Fruit fly (Drosophila melanogaster) whole organism, pupa: ENCODE data around the gene jagn.

Experiments used
- CG10348 ChIP-seq: fragments of 200-800 bp; sonication (Bioruptor generic); IDR thresholded peaks from 2 replicates; pipeline ENCODE4 v1.3.6; 2022; ENCODE audit warnings: missing biosample characterization, missing genetic modification characterization
- CG12605 ChIP-seq: fragments of 200-800 bp; sonication (Bioruptor generic); IDR thresholded peaks from 2 replicates; pipeline ENCODE4 v1.3.6; 2022; ENCODE audit warnings: missing biosample characterization, missing genetic modification characterization
- CG13204 ChIP-seq: fragments of 200-800 bp; sonication (Bioruptor generic); optimal IDR thresholded peaks from 2 replicates; lab custom pipeline; 2018; ENCODE audit warnings: missing biosample characterization, mild to moderate bottlenecking, missing genetic modification characterization, moderate library complexity
- CG14655 ChIP-seq: fragments of 200-800 bp; sonication (Bioruptor generic); optimal IDR thresholded peaks from 3 replicates; lab custom pipeline; 2017; ENCODE audit warnings: mild to moderate bottlenecking, missing biosample characterization, missing genetic modification reagents, missing genetic modification characterization
- CG15710 ChIP-seq: fragments of 200-800 bp; sonication (Bioruptor generic); optimal IDR thresholded peaks from 2 replicates; lab custom pipeline; 2018; ENCODE audit warnings: missing biosample characterization, mild to moderate bottlenecking, missing genetic modification characterization, moderate library complexity
- CG17806 ChIP-seq: fragments of 200-800 bp; sonication (Bioruptor generic); optimal IDR thresholded peaks from 2 replicates; lab custom pipeline; 2018; ENCODE audit warnings: missing biosample characterization, mild to moderate bottlenecking, missing genetic modification characterization, moderate library complexity
- CG32121 ChIP-seq: fragments of 200-800 bp; sonication (Bioruptor generic); IDR thresholded peaks from 2 replicates; pipeline ENCODE4 v1.3.6; 2022; ENCODE audit warnings: missing biosample characterization, missing genetic modification characterization
- CG34367 ChIP-seq: fragments of 200-800 bp; sonication (Bioruptor generic); optimal IDR thresholded peaks from 2 replicates; lab custom pipeline; 2018; ENCODE audit warnings: missing biosample characterization, mild to moderate bottlenecking, missing genetic modification characterization
- CG4496 ChIP-seq: fragments of 200-800 bp; sonication (Bioruptor generic); IDR thresholded peaks from 3 replicates; pipeline ENCODE4 v1.3.6; 2022; ENCODE audit warnings: missing biosample characterization, missing genetic modification characterization
- CG8159 ChIP-seq: fragments of 200-800 bp; sonication (Bioruptor generic); optimal IDR thresholded peaks from 3 replicates; lab custom pipeline; 2018; ENCODE audit warnings: missing biosample characterization, mild to moderate bottlenecking, missing genetic modification characterization, moderate library complexity
- CG8301 ChIP-seq: fragments of 200-800 bp; sonication (Bioruptor generic); optimal IDR thresholded peaks from 2 replicates; lab custom pipeline; 2018; ENCODE audit warnings: missing biosample characterization, mild to moderate bottlenecking, missing genetic modification characterization
- CG9948 ChIP-seq: fragments of 200-800 bp; sonication (Bioruptor generic); optimal IDR thresholded peaks from 2 replicates; lab custom pipeline; 2018; ENCODE audit warnings: missing biosample characterization, mild to moderate bottlenecking, missing genetic modification characterization, moderate library complexity
- D1 ChIP-seq: fragments of 200-800 bp; sonication (Bioruptor generic); optimal IDR thresholded peaks from 2 replicates; lab custom pipeline; 2018; ENCODE audit warnings: missing biosample characterization, mild to moderate bottlenecking, missing genetic modification characterization, moderate library complexity
- EcR ChIP-seq: fragments of 200-800 bp; sonication (Bioruptor generic); optimal IDR thresholded peaks from 3 replicates; lab custom pipeline; 2019; ENCODE audit warnings: missing biosample characterization, missing genetic modification characterization, mild to moderate bottlenecking, moderate library complexity, missing genetic modification reagents
- Ets98B ChIP-seq: fragments of 200-800 bp; sonication (Bioruptor generic); IDR thresholded peaks from 2 replicates; pipeline ENCODE4 v1.3.6; 2022; ENCODE audit warnings: missing biosample characterization, missing genetic modification characterization
- Pif1A ChIP-seq: fragments of 200-800 bp; sonication (Bioruptor generic); optimal IDR thresholded peaks from 3 replicates; lab custom pipeline; 2016; ENCODE audit warnings: missing biosample characterization, missing genetic modification characterization
- Pif1B ChIP-seq: fragments of 200-800 bp; sonication (Bioruptor generic); optimal IDR thresholded peaks from 3 replicates; lab custom pipeline; 2016; ENCODE audit warnings: missing biosample characterization, missing genetic modification characterization
- Snoo ChIP-seq: fragments of 200-800 bp; sonication (Bioruptor generic); optimal IDR thresholded peaks from 3 replicates; lab custom pipeline; 2017; ENCODE audit warnings: missing biosample characterization, mild to moderate bottlenecking, missing genetic modification characterization, inconsistent platforms
- fd96Ca ChIP-seq: fragments of 200-800 bp; sonication (Bioruptor generic); IDR thresholded peaks from 3 replicates; pipeline ENCODE4 v1.3.6; 2022; ENCODE audit warnings: missing biosample characterization, missing genetic modification characterization
- gl ChIP-seq: fragments of 200-800 bp; sonication (Bioruptor generic); optimal IDR thresholded peaks from 2 replicates; lab custom pipeline; 2018; ENCODE audit warnings: missing biosample characterization, mild to moderate bottlenecking, missing genetic modification characterization
- rn ChIP-seq: fragments of 200-800 bp; sonication (Bioruptor generic); IDR thresholded peaks from 2 replicates; pipeline ENCODE4 v1.3.6; 2022; ENCODE audit warnings: missing biosample characterization, missing genetic modification characterization

Gene jagn

DNA sequence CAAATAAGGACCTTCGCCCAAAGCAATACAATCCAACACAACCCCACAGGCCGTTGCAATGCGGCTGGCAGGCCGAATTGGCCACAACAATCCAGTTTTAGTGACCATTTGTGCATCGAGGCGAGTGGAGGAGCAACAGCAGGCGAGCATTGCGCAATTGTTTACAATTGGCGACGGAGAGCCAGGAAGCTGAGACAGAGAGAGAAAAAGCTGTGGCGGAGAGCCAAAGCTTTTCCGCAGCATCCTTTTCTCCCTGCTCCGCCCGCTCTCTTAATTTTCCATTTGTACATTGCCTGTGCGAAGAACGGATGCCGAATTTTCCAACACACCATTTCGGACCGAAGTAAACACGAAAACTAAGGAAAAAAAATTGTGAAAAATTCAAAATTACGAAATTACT lies 2.3 kb downstream of the jagn start, which contains the start of gene kat-60L1:
TSS of gene kat-60L1 (plus strand) at position 301 of the 400 bp plus-strand sequence.
- TF ChIP-seq CG15710 (tag; lab: Kevin White, UChicago) = no peak
- TF ChIP-seq CG8159 = no peak
- no peak for TF ChIP-seq CG32121 (GFP tag; lab: Robert Waterston, UW)
- no peak for TF ChIP-seq CG4496 (GFP tag; lab: Robert Waterston, UW)
- TF ChIP-seq CG9948 = no peak
- no peak for TF ChIP-seq CG34367 (tag; lab: Kevin White, UChicago)
- no peak for TF ChIP-seq fd96Ca (GFP tag; lab: Robert Waterston, UW)
- TF ChIP-seq Ets98B (GFP tag; lab: Robert Waterston, UW) = no peak
- no peak for TF ChIP-seq CG8301 (tag; lab: Kevin White, UChicago)
- no peak for TF ChIP-seq gl (tag; lab: Kevin White, UChicago)
- TF ChIP-seq CG10348 (GFP tag; lab: Robert Waterston, UW) = no peak
- TF ChIP-seq CG17806 (tag; lab: Kevin White, UChicago) = no peak
- no peak for TF ChIP-seq Snoo (tag; lab: Kevin White, UChicago)
- TF ChIP-seq CG12605 (GFP tag; lab: Robert Waterston, UW) = no peak

- TF ChIP-seq CG12605 (GFP tag; lab: Robert Waterston, UW) (no peak), CG34367 (tag; lab: Kevin White, UChicago) (peak; percentile 49), CG32121 (GFP tag; lab: Robert Waterston, UW) (no peak), D1 (tag; lab: Kevin White, UChicago) (no peak), gl (tag; lab: Kevin White, UChicago) (peak; percentile 3), fd96Ca (GFP tag; lab: Robert Waterston, UW) (peak; percentile 64; the same call in 2 of the 3 replicates), Pif1B (GFP tag; lab: Kevin White, UChicago) (peak; percentile 63), CG14655 (GFP tag; lab: Kevin White, UChicago) (peak; percentile 71), CG15710 (tag; lab: Kevin White, UChicago) (peak; percentile 66), CG4496 (GFP tag; lab: Robert Waterston, UW) (peak; percentile 68), CG8301 (tag; lab: Kevin White, UChicago) (peak; percentile 61), rn (GFP tag; lab: Robert Waterston, UW) (no peak; the same call in 1 of the 2 replicates), Pif1A (GFP tag; lab: Kevin White, UChicago) (peak; percentile 79), CG8159 (peak; percentile 71), CG17806 (tag; lab: Kevin White, UChicago) (peak; percentile 41), EcR (GFP tag; lab: Kevin White, UChicago) (no peak), CG9948 (peak; percentile 54), Snoo (tag; lab: Kevin White, UChicago) (peak; percentile 70), Ets98B (GFP tag; lab: Robert Waterston, UW) (peak; percentile 56; the same call in 1 of the 2 replicates), CG10348 (GFP tag; lab: Robert Waterston, UW) (no peak), CG13204 (GFP tag; lab: Kevin White, UChicago) (no peak)
These were observed 10.2 kb downstream of the jagn start, which contains the start of the genes Hat1 and Rpn5 for dm6 chr3R:5789025-5789953. Gene Hat1, minus strand, starts transcription at chr3R:5789384. Gene Rpn5, plus strand, starts transcription at chr3R:5789493.

DNA sequence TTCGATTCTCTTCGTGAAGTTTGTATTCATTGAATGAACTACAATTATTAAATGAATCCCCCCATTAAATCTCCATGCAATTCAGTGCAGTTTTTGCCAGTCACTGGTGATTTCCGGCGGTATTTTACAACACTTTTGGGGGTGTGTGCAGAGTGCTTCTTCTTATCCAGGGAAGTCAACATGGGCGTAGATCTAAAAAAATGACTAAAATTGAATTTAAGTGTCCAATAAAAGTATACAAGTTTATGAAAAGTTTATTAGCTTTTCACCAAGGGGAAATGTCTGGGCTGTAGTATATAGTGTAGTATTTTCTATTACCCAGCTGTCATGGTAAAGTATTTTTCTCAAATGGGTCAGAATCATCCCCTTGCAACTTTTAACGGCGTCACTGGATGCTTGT lies 12.4 kb downstream of the jagn start, which contains the start of gene Hpf1:
TSS of gene Hpf1 (plus strand) at position 383 of the 400 bp plus-strand sequence.
- TF ChIP-seq CG15710 (tag; lab: Kevin White, UChicago) (peak; percentile 99), Pif1A (GFP tag; lab: Kevin White, UChicago) (peak; percentile 99), Ets98B (GFP tag; lab: Robert Waterston, UW) (peak; percentile 98), CG8301 (tag; lab: Kevin White, UChicago) (peak; percentile 99), EcR (GFP tag; lab: Kevin White, UChicago) (peak; percentile 63), Snoo (tag; lab: Kevin White, UChicago) (peak; percentile 99), D1 (tag; lab: Kevin White, UChicago) (no peak), fd96Ca (GFP tag; lab: Robert Waterston, UW) (peak; percentile 99), CG32121 (GFP tag; lab: Robert Waterston, UW) (peak; percentile 99), Pif1B (GFP tag; lab: Kevin White, UChicago) (peak; percentile 99), CG13204 (GFP tag; lab: Kevin White, UChicago) (peak; percentile 92), CG8159 (peak; percentile 99), CG9948 (peak; percentile 99), CG34367 (tag; lab: Kevin White, UChicago) (peak; percentile 99), rn (GFP tag; lab: Robert Waterston, UW) (peak; percentile 96), CG12605 (GFP tag; lab: Robert Waterston, UW) (peak; percentile 98), CG10348 (GFP tag; lab: Robert Waterston, UW) (peak; percentile 97), CG14655 (GFP tag; lab: Kevin White, UChicago) (peak; percentile 99), CG4496 (GFP tag; lab: Robert Waterston, UW) (peak; percentile 99), gl (tag; lab: Kevin White, UChicago) (peak; percentile 98), CG17806 (tag; lab: Kevin White, UChicago) (peak; percentile 99)

- TF ChIP-seq Snoo (tag; lab: Kevin White, UChicago) (no peak), CG13204 (GFP tag; lab: Kevin White, UChicago) (no peak), CG14655 (GFP tag; lab: Kevin White, UChicago) (no peak), D1 (tag; lab: Kevin White, UChicago) (no peak), rn (GFP tag; lab: Robert Waterston, UW) (no peak), CG32121 (GFP tag; lab: Robert Waterston, UW) (no peak), CG10348 (GFP tag; lab: Robert Waterston, UW) (no peak), Pif1B (GFP tag; lab: Kevin White, UChicago) (no peak), CG34367 (tag; lab: Kevin White, UChicago) (no peak), Ets98B (GFP tag; lab: Robert Waterston, UW) (no peak), CG15710 (tag; lab: Kevin White, UChicago) (no peak), CG9948 (no peak), fd96Ca (GFP tag; lab: Robert Waterston, UW) (no peak), CG8301 (tag; lab: Kevin White, UChicago) (no peak), gl (tag; lab: Kevin White, UChicago) (no peak), Pif1A (GFP tag; lab: Kevin White, UChicago) (no peak), CG12605 (GFP tag; lab: Robert Waterston, UW) (no peak), CG17806 (tag; lab: Kevin White, UChicago) (no peak), EcR (GFP tag; lab: Kevin White, UChicago) (no peak), CG8159 (no peak)
These were observed 15.4 kb downstream of the jagn start, which contains the start of the genes PSMG1 and CG10979 for dm6 chr3R:5794267-5795089. Gene PSMG1, minus strand, starts transcription at chr3R:5794317. Gene CG10979, plus strand, starts transcription at chr3R:5794705.
